Fruit fly (Drosophila melanogaster) whole organism, embryonic: ENCODE data around the gene CCHa1.

ENCODE experiments used
- Abd-B ChIP-seq: fragments of 200-800 bp; sonication (Bioruptor generic); optimal IDR thresholded peaks from 2 replicates; lab custom pipeline; 2018; ENCODE audit warnings: missing biosample characterization, mild to moderate bottlenecking, missing genetic modification characterization, moderate library complexity
- Aef1 ChIP-seq: fragments of 200-800 bp; sonication (Bioruptor generic); IDR thresholded peaks from 3 replicates; pipeline ENCODE4 v1.3.6; 2022; ENCODE audit warnings: missing biosample characterization, missing genetic modification characterization
- Atf3 ChIP-seq: fragments of 200-800 bp; sonication (Bioruptor generic); optimal IDR thresholded peaks from 3 replicates; lab custom pipeline; 2016; ENCODE audit warnings: missing biosample characterization, missing genetic modification characterization
- BtbVII ChIP-seq: fragments of 200-800 bp; sonication (Bioruptor generic); optimal IDR thresholded peaks from 3 replicates; lab custom pipeline; 2017; ENCODE audit warnings: missing biosample characterization, mild to moderate bottlenecking, missing genetic modification characterization
- CG1024 ChIP-seq: fragments of 200-800 bp; sonication (Bioruptor generic); IDR thresholded peaks from 2 replicates; pipeline ENCODE4 v1.3.6; 2022; ENCODE audit warnings: missing biosample characterization, missing genetic modification characterization
- CG15479 ChIP-seq: fragments of 200-800 bp; sonication (Bioruptor generic); optimal IDR thresholded peaks from 3 replicates; lab custom pipeline; 2019; ENCODE audit warnings: missing biosample characterization, mild to moderate bottlenecking, missing genetic modification characterization, moderate library complexity
- CG2202 ChIP-seq: fragments of 200-800 bp; sonication (Bioruptor generic); optimal IDR thresholded peaks from 2 replicates; lab custom pipeline; 2018; ENCODE audit warnings: missing biosample characterization, mild to moderate bottlenecking, missing genetic modification characterization
- CG2678 ChIP-seq: fragments of 200-800 bp; sonication (Bioruptor generic); optimal IDR thresholded peaks from 3 replicates; lab custom pipeline; 2019; ENCODE audit warnings: missing biosample characterization, mild to moderate bottlenecking, missing genetic modification characterization, moderate library complexity
- CG2712 ChIP-seq: fragments of 200-800 bp; optimal IDR thresholded peaks from 3 replicates; lab custom pipeline; 2019; ENCODE audit warnings: missing biosample characterization, mild to moderate bottlenecking, missing genetic modification characterization, moderate library complexity
- CG2889 ChIP-seq: fragments of 200-800 bp; sonication (Bioruptor generic); IDR thresholded peaks from 3 replicates; pipeline ENCODE4 v1.3.6; 2022; ENCODE audit warnings: missing biosample characterization, missing genetic modification characterization
- CG30431 ChIP-seq: fragments of 200-800 bp; sonication (Bioruptor generic); optimal IDR thresholded peaks from 2 replicates; lab custom pipeline; 2017; ENCODE audit warnings: missing biosample characterization, missing genetic modification characterization
- CG3163 ChIP-seq: fragments of 200-800 bp; sonication (Bioruptor generic); optimal IDR thresholded peaks from 3 replicates; lab custom pipeline; 2016; ENCODE audit warnings: missing biosample characterization, missing genetic modification characterization
- CG33557 ChIP-seq: fragments of 200-800 bp; sonication (Bioruptor generic); optimal IDR thresholded peaks from 2 replicates; lab custom pipeline; 2019; ENCODE audit warnings: missing biosample characterization, mild to moderate bottlenecking, missing genetic modification characterization, moderate library complexity
- CG3407 ChIP-seq: fragments of 200-800 bp; sonication (Bioruptor generic); optimal IDR thresholded peaks from 2 replicates; lab custom pipeline; 2018; ENCODE audit warnings: missing biosample characterization, mild to moderate bottlenecking, missing genetic modification characterization
- CG43689 ChIP-seq: fragments of 200-800 bp; sonication (Bioruptor generic); IDR thresholded peaks from 2 replicates; pipeline ENCODE4 v1.3.6; 2022; ENCODE audit warnings: missing biosample characterization, missing genetic modification characterization
- CG6765 ChIP-seq: fragments of 200-800 bp; sonication (Bioruptor generic); optimal IDR thresholded peaks from 3 replicates; lab custom pipeline; 2017; ENCODE audit warnings: missing biosample characterization, mild to moderate bottlenecking, missing genetic modification characterization
- CG6813 ChIP-seq: fragments of 200-800 bp; sonication (Bioruptor generic); optimal IDR thresholded peaks from 2 replicates; lab custom pipeline; 2017; ENCODE audit warnings: missing biosample characterization, missing genetic modification characterization, mild to moderate bottlenecking, moderate library complexity, missing genetic modification reagents
- CG7839 ChIP-seq: fragments of 200-800 bp; sonication (Bioruptor generic); optimal IDR thresholded peaks from 3 replicates; lab custom pipeline; 2018; ENCODE audit warnings: missing biosample characterization, mild to moderate bottlenecking, missing genetic modification characterization, moderate library complexity
- CG8089 ChIP-seq: fragments of 200-800 bp; sonication (Bioruptor generic); optimal IDR thresholded peaks from 3 replicates; lab custom pipeline; 2016; ENCODE audit warnings: missing biosample characterization, missing genetic modification characterization
- CG9609 ChIP-seq: fragments of 200-800 bp; sonication (Bioruptor generic); optimal IDR thresholded peaks from 3 replicates; lab custom pipeline; 2016; ENCODE audit warnings: missing biosample characterization, missing genetic modification characterization
- CG9727 ChIP-seq: fragments of 200-800 bp; sonication (Bioruptor generic); optimal IDR thresholded peaks from 3 replicates; lab custom pipeline; 2017; ENCODE audit warnings: missing biosample characterization, mild to moderate bottlenecking, missing genetic modification characterization
- CG9817 ChIP-seq: fragments of 200-800 bp; sonication (Bioruptor generic); optimal IDR thresholded peaks from 2 replicates; lab custom pipeline; 2018; ENCODE audit warnings: missing biosample characterization, mild to moderate bottlenecking, missing genetic modification characterization, moderate library complexity
- CTCF ChIP-seq: fragments of 200-800 bp; sonication (Bioruptor generic); optimal IDR thresholded peaks from 2 replicates; lab custom pipeline; 2017; ENCODE audit warnings: missing biosample characterization, mild to moderate bottlenecking, missing genetic modification characterization, moderate library complexity
- Chrac-16 ChIP-seq: fragments of 200-800 bp; sonication (Bioruptor generic); optimal IDR thresholded peaks from 3 replicates; lab custom pipeline; 2016; ENCODE audit warnings: missing biosample characterization, missing genetic modification characterization
- CoRest ChIP-seq: fragments of 200-800 bp; sonication (Bioruptor generic); optimal IDR thresholded peaks from 3 replicates; lab custom pipeline; 2018; ENCODE audit warnings: missing biosample characterization, mild to moderate bottlenecking, missing genetic modification characterization, moderate library complexity
- Deaf1 ChIP-seq: fragments of 200-800 bp; optimal IDR thresholded peaks from 3 replicates; lab custom pipeline; 2019; ENCODE audit warnings: missing biosample characterization, mild to moderate bottlenecking, missing genetic modification characterization, moderate library complexity
- Dip2 ChIP-seq: fragments of 200-800 bp; sonication (Bioruptor generic); IDR thresholded peaks from 2 replicates; pipeline ENCODE4 v1.3.6; 2022; ENCODE audit warnings: missing biosample characterization, missing genetic modification characterization
- Gug ChIP-seq: fragments of 200-800 bp; sonication (Bioruptor generic); IDR thresholded peaks from 4 replicates; pipeline ENCODE4 v1.3.6; 2022; ENCODE audit warnings: missing biosample characterization, missing genetic modification characterization
- H15 ChIP-seq: fragments of 200-800 bp; sonication (Bioruptor generic); IDR thresholded peaks from 3 replicates; pipeline ENCODE4 v1.3.6; 2022; ENCODE audit warnings: missing biosample characterization, missing genetic modification characterization
- Nf-YB ChIP-seq: fragments of 200-800 bp; sonication (Bioruptor generic); optimal IDR thresholded peaks from 3 replicates; lab custom pipeline; 2019; ENCODE audit warnings: missing biosample characterization, mild to moderate bottlenecking, missing genetic modification characterization, moderate library complexity
- Nf-YC ChIP-seq: fragments of 200-800 bp; optimal IDR thresholded peaks from 3 replicates; lab custom pipeline; 2019; ENCODE audit warnings: missing biosample characterization, mild to moderate bottlenecking, missing genetic modification characterization, moderate library complexity
- Rfx ChIP-seq: fragments of 200-800 bp; sonication (Bioruptor generic); IDR thresholded peaks from 2 replicates; pipeline ENCODE4 v1.3.6; 2022; ENCODE audit warnings: missing biosample characterization, missing genetic modification characterization
- ara ChIP-seq: fragments of 200-800 bp; sonication (Bioruptor generic); IDR thresholded peaks from 2 replicates; pipeline ENCODE4 v1.3.6; 2022; ENCODE audit warnings: missing biosample characterization, missing genetic modification characterization
- bsh ChIP-seq, 2 experiments: fragments of 200-800 bp; sonication (Bioruptor generic); optimal IDR thresholded peaks; 2 replicates each; lab custom pipeline; 2017 to 2018; ENCODE audit warnings: mild to moderate bottlenecking in 2 of 2, missing biosample characterization in 2 of 2, missing genetic modification characterization in 2 of 2, moderate library complexity in 1 of 2
- cas ChIP-seq: fragments of 200-800 bp; sonication (Bioruptor generic); IDR thresholded peaks from 2 replicates; pipeline ENCODE4 v1.3.6; 2022; ENCODE audit warnings: missing biosample characterization, missing genetic modification characterization
- chinmo ChIP-seq: fragments of 200-800 bp; sonication (Bioruptor generic); IDR thresholded peaks from 4 replicates; pipeline ENCODE4 v1.3.6; 2022; ENCODE audit warnings: missing biosample characterization, missing genetic modification characterization; ENCODE audit not compliant: partially characterized antibody
- eve ChIP-seq, 2 experiments: fragments of >200 bp; optimal IDR thresholded peaks; 2 replicates each; lab custom pipeline; 2017; ENCODE audit warnings: missing biosample characterization in 2 of 2, missing genetic modification characterization in 2 of 2
- fd3F ChIP-seq: fragments of 200-800 bp; sonication (Bioruptor generic); optimal IDR thresholded peaks from 2 replicates; lab custom pipeline; 2018; ENCODE audit warnings: missing biosample characterization, mild to moderate bottlenecking, missing genetic modification characterization, moderate library complexity
- gcm ChIP-seq: fragments of 200-800 bp; sonication (Bioruptor generic); optimal IDR thresholded peaks from 2 replicates; lab custom pipeline; 2019; ENCODE audit warnings: missing biosample characterization, mild to moderate bottlenecking, missing genetic modification characterization, moderate library complexity
- jigr1 ChIP-seq: fragments of 200-800 bp; sonication (Bioruptor generic); IDR thresholded peaks from 3 replicates; pipeline ENCODE4 v1.3.6; 2022; ENCODE audit warnings: missing biosample characterization, missing genetic modification characterization
- kah ChIP-seq: fragments of 200-800 bp; sonication (Bioruptor generic); optimal IDR thresholded peaks from 2 replicates; lab custom pipeline; 2018; ENCODE audit warnings: missing biosample characterization, mild to moderate bottlenecking, missing genetic modification characterization
- luna ChIP-seq: fragments of 200-800 bp; sonication (Bioruptor generic); optimal IDR thresholded peaks from 2 replicates; lab custom pipeline; 2016; ENCODE audit warnings: missing biosample characterization, missing genetic modification characterization
- mam ChIP-seq: fragments of 200-800 bp; sonication (Bioruptor generic); optimal IDR thresholded peaks from 3 replicates; lab custom pipeline; 2016; ENCODE audit warnings: missing biosample characterization, missing genetic modification characterization
- prd ChIP-seq, 3 experiments: fragments of >200 bp in 2 of 3; fragments of 200-800 bp in 1 of 3; sonication (Bioruptor generic) in 1 of 3; optimal IDR thresholded peaks in 2 of 3; IDR thresholded peaks in 1 of 3; 2 replicates in 2 of 3; 3 replicates in 1 of 3; pipeline versions ENCODE4 v1.3.6 to Lab custom; 2017 to 2022; ENCODE audit warnings: missing biosample characterization in 1 of 3, missing genetic modification characterization in 1 of 3
- run ChIP-seq: fragments of 200-800 bp; sonication (Bioruptor generic); optimal IDR thresholded peaks from 3 replicates; lab custom pipeline; 2018; ENCODE audit warnings: missing biosample characterization, mild to moderate bottlenecking, missing genetic modification characterization
- scrt ChIP-seq: fragments of 200-800 bp; sonication (Bioruptor generic); optimal IDR thresholded peaks from 2 replicates; lab custom pipeline; 2018; ENCODE audit warnings: missing biosample characterization, mild to moderate bottlenecking, missing genetic modification characterization, moderate library complexity
- sens ChIP-seq: fragments of 200-800 bp; sonication (Bioruptor generic); peaks from one replicate; lab custom pipeline; 2016; ENCODE audit warnings: missing biosample characterization, missing genetic modification characterization
- sna ChIP-seq: fragments of 200-800 bp; sonication (Bioruptor generic); IDR thresholded peaks from 2 replicates; pipeline ENCODE4 v1.3.6; 2022; ENCODE audit warnings: missing biosample characterization, missing genetic modification characterization; ENCODE audit not compliant: partially characterized antibody
- stc ChIP-seq: fragments of 200-800 bp; sonication (Bioruptor generic); IDR thresholded peaks from 2 replicates; pipeline ENCODE4 v1.3.6; 2022; ENCODE audit warnings: missing biosample characterization, missing genetic modification characterization
- usp ChIP-seq: fragments of >200 bp; optimal IDR thresholded peaks from 2 replicates; lab custom pipeline; 2017; ENCODE audit warnings: missing biosample characterization, missing genetic modification characterization
- yki ChIP-seq: fragments of >200 bp; optimal IDR thresholded peaks from 3 replicates; lab custom pipeline; 2018

Gene CCHa1

DNA sequence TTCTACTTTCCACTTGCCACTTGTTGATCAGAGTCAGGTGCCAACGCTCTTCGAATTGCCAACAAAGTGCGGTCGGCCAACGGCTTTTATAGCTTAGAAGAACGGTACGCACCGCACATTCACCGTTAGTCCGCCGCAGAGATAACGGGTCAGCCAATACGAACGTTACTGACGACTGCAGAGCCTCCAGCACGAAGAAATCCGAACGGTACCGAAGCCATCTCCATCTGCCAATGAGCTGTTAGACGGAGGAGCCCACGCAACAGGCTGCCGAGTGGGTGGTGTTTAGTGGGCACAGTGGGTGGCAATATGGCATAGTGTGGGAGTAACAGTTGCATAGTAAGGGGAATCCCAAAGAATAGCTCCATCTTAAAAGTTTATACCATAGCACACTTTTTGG, at the start of gene CCHa1:
TSS of gene CCHa1 (minus strand) at position 44 of the 400 bp plus-strand sequence.
- TF ChIP-seq CG2712 (tag; lab: Kevin White, UChicago) (no peak), CG9609 (GFP tag; lab: Kevin White, UChicago) (no peak), luna (GFP tag; lab: Kevin White, UChicago) (no peak), mam (no peak), CG2678 (tag; lab: Kevin White, UChicago) (no peak), CG8089 (GFP tag; lab: Kevin White, UChicago) (no peak), CG7839 (no peak), CG15479 (no peak), Dip2 (GFP tag; lab: Robert Waterston, UW) (no peak), fd3F (GFP tag; lab: Kevin White, UChicago) (no peak), prd (optimal IDR thresholded peaks at IDR 0.05; lab: Kevin White, UChicago) (no peak), prd (GFP tag; IDR thresholded peaks at IDR 0.05; lab: Robert Waterston, UW) (no peak), CG3407 (GFP tag; lab: Kevin White, UChicago) (no peak), gcm (GFP tag; lab: Kevin White, UChicago) (no peak), Nf-YC (tag; lab: Kevin White, UChicago) (peak; percentile 87), Deaf1 (tag; lab: Kevin White, UChicago) (peak; percentile 90), usp (GFP tag; lab: Kevin White, UChicago) (no peak), CTCF (GFP tag; lab: Kevin White, UChicago) (no peak), CG30431 (no peak), kah (GFP tag; lab: Kevin White, UChicago) (no peak), eve (GFP tag; optimal IDR thresholded peaks at IDR 0.05; lab: Kevin White, UChicago) (no peak), CG33557 (GFP tag; lab: Kevin White, UChicago) (no peak), Abd-B (GFP tag; lab: Kevin White, UChicago) (no peak), ara (GFP tag; lab: Robert Waterston, UW) (no peak), Atf3 (GFP tag; lab: Kevin White, UChicago) (no peak), CG43689 (GFP tag; lab: Robert Waterston, UW) (no peak), Chrac-16 (GFP tag; lab: Kevin White, UChicago) (no peak), cas (GFP tag; lab: Robert Waterston, UW) (no peak), CG2202 (no peak), chinmo (GFP tag; lab: Robert Waterston, UW) (0 out of 4 replicates have a peak, but pooled peaks have one; percentile 26), Aef1 (GFP tag; lab: Robert Waterston, UW) (no peak), yki (no peak), CG3163 (no peak), Nf-YB (peak; percentile 51), CG9727 (GFP tag; lab: Kevin White, UChicago) (no peak), jigr1 (GFP tag; lab: Robert Waterston, UW) (no peak), H15 (GFP tag; lab: Robert Waterston, UW) (no peak), CG1024 (GFP tag; lab: Robert Waterston, UW) (no peak), Gug (GFP tag; lab: Robert Waterston, UW) (no peak), sna (GFP tag; lab: Robert Waterston, UW) (no peak), CG2889 (GFP tag; lab: Robert Waterston, UW) (no peak), run (tag; lab: Kevin White, UChicago) (no peak), Rfx (GFP tag; lab: Robert Waterston, UW) (no peak), CG6765 (GFP tag; lab: Kevin White, UChicago) (no peak), CoRest (tag; lab: Kevin White, UChicago) (no peak), CG9817 (tag; lab: Kevin White, UChicago) (no peak), bsh (GFP tag; optimal IDR thresholded peaks at IDR 0.05; lab: Kevin White, UChicago) (no peak), sens (GFP tag; lab: Kevin White, UChicago) (peak; percentile 52), CG6813 (GFP tag; lab: Kevin White, UChicago) (no peak), BtbVII (GFP tag; lab: Kevin White, UChicago) (no peak), stc (no peak), scrt (peak; percentile 91)
- TF ChIP-seq, all 482 proteins: peak for 6
